Fruit fly (Drosophila melanogaster): ENCODE data around the gene CG4194.

The CG4194 gene

DNA sequence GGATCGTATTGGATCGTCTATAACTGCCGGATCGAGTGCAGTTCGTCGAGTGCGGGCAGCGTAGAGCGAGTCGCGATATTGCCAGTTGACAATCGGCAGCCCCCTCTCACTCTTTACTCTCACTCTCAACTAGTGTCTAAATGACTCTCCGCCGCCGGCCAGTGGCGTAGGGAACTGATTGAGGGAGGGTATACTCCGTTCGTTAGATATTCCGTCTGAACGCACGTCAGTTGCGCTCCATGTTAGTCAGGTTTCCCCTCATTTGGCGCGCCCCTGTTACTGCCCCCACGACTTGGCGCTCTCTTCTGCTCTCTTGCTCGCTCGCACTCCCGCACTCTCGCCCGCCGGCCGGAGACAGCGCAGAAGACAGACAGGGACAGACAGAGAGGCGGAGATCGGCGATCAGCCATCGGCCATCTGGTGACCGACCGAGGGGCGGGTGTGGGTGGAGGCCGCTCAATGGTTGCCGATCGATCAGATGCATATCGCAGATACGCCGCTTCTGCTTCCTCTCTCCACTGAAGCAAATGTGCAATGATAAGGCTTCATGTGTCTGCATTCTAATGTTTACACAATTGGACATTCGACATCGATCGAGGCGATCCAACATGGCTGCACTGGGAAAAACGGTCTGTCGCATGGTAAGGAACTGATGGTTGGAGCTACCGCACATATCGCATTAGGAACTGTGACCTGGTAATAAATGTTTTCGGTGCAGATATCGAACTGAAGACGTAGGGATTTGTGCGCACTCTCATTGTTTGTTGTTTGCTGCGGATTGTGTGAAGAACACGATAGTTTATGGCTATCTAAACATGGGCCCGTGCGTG is 18.1 kb upstream of the CG4194 start, which contains the start of gene moody (continued):
- TF ChIP-seq Doc3 (GFP tag; IDR thresholded peaks at IDR 0.05; ENCODE audit: partially characterized antibody) (no peak), Side (GFP tag; optimal IDR thresholded peaks at IDR 0.05) (peak; percentile 98), E2f1 (GFP tag; IDR thresholded peaks at IDR 0.05) (peak; percentile 98), grn (GFP tag; optimal IDR thresholded peaks at IDR 0.05) (peak; percentile 100), sr (GFP tag; IDR thresholded peaks at IDR 0.05) (peak; percentile 99), CG13123 (GFP tag; optimal IDR thresholded peaks at IDR 0.05) (peak; percentile 94), CG1832 (GFP tag; optimal IDR thresholded peaks at IDR 0.05) (peak; percentile 92), fd102C (GFP tag; optimal IDR thresholded peaks at IDR 0.05) (peak; percentile 52), tio (GFP tag; optimal IDR thresholded peaks at IDR 0.05) (peak; percentile 81), sd (tag; optimal IDR thresholded peaks at IDR 0.05) (peak; percentile 82), ro (GFP tag; IDR thresholded peaks at IDR 0.05) (peak; percentile 95), her (GFP tag; optimal IDR thresholded peaks at IDR 0.05) (peak; percentile 97), ac (GFP tag; optimal IDR thresholded peaks at IDR 0.05) (peak; percentile 57), ind (GFP tag; optimal IDR thresholded peaks at IDR 0.05) (peak; percentile 99), dmrt11E (tag; optimal IDR thresholded peaks at IDR 0.05) (peak; percentile 81), Ets65A (GFP tag) (peak; percentile 99), sens-2 (GFP tag; IDR thresholded peaks at IDR 0.05) (peak; percentile 97), gro (GFP tag; optimal IDR thresholded peaks at IDR 0.05) (peak; percentile 98), ewg (GFP tag; optimal IDR thresholded peaks at IDR 0.05) (peak; percentile 92), CG10267 (tag; optimal IDR thresholded peaks at IDR 0.05) (peak; percentile 87), pb (GFP tag; optimal IDR thresholded peaks at IDR 0.05) (peak; percentile 97), zen2 (GFP tag; IDR thresholded peaks at IDR 0.05; ENCODE audit: partially characterized antibody) (0 out of 3 replicates have a peak, but pooled peaks have one; percentile 43), CG1024 (GFP tag; IDR thresholded peaks at IDR 0.05) (peak; percentile 97), CG34376 (GFP tag; optimal IDR thresholded peaks at IDR 0.05) (peak; percentile 99), oc (tag; optimal IDR thresholded peaks at IDR 0.05) (peak; percentile 94), Lpt (GFP tag; optimal IDR thresholded peaks at IDR 0.05) (no peak), insv (GFP tag; optimal IDR thresholded peaks at IDR 0.05) (peak in 1 of 2 experiments; percentile 82), Trl (optimal IDR thresholded peaks at IDR 0.05) (peak; percentile 82), Trl (GFP tag; optimal IDR thresholded peaks at IDR 0.05) (peak; percentile 96), MESR4 (GFP tag; optimal IDR thresholded peaks at IDR 0.05) (peak; percentile 66), CrebB (tag; optimal IDR thresholded peaks at IDR 0.05) (peak; percentile 97), Sry-β (GFP tag; optimal IDR thresholded peaks at IDR 0.05) (no peak), rib (GFP tag; IDR thresholded peaks at IDR 0.05) (peak; percentile 99), CG1603 (tag; optimal IDR thresholded peaks at IDR 0.05) (peak; percentile 98), CG11723 (GFP tag; optimal IDR thresholded peaks at IDR 0.05) (peak; percentile 97), schlank (tag; optimal IDR thresholded peaks at IDR 0.05) (peak; percentile 98), jigr1 (GFP tag; IDR thresholded peaks at IDR 0.05) (peak; percentile 92), CG3995 (GFP tag; optimal IDR thresholded peaks at IDR 0.05) (peak; percentile 81), Jarid2 (GFP tag; optimal IDR thresholded peaks at IDR 0.05) (peak; percentile 83), CG16813 (GFP tag; IDR thresholded peaks at IDR 0.05; ENCODE audit: partially characterized antibody) (no peak), bowl (GFP tag; IDR thresholded peaks at IDR 0.05) (peak; percentile 97), CG33557 (GFP tag; optimal IDR thresholded peaks at IDR 0.05) (peak; percentile 86), CG32767 (GFP tag; IDR thresholded peaks at IDR 0.05) (peak; percentile 94), Hr3 (GFP tag; optimal IDR thresholded peaks at IDR 0.05) (peak; percentile 93), HLH3B (GFP tag; IDR thresholded peaks at IDR 0.05) (peak; percentile 98), CG42726 (GFP tag; IDR thresholded peaks at IDR 0.05; ENCODE audit: partially characterized antibody) (no peak), cato (GFP tag; optimal IDR thresholded peaks at IDR 0.05; ENCODE audit: borderline replicate concordance) (peak; percentile 92), Sin3A (optimal IDR thresholded peaks at IDR 0.05) (no peak), CG17802 (tag; optimal IDR thresholded peaks at IDR 0.05) (peak; percentile 85)
